Worm (Caenorhabditis elegans): ENCODE data around the gene ttr-6.

DNA sequence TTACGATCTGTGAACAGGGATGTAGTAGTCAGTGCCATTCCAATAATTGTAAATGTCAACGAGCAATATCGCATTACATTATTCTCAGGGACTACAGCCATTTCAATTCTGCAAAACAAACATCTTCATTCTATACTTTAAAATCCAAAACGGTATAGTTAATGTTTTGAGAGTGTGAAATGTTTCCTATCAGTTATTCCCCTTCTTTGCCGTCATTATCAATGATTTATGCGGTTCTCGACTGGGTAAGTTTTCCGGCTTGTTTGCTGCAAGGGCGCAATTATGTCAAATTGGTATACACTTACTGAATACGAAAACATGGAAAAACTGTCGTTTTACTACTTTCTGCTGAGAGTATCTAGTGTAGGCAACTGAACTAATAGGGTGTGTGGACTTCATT lies 6.2 kb upstream of the ttr-6 start, which contains the start of gene F23G4.1:
- TF ChIP-seq daf-12 (tag; optimal IDR thresholded peaks at IDR 0.05) (no peak), mml-1 (tag; optimal IDR thresholded peaks at IDR 0.05) (no peak), snpc-4 (tag; optimal IDR thresholded peaks at IDR 0.05) (no peak), unc-39 (tag; optimal IDR thresholded peaks at IDR 0.05) (no peak), tbx-2 (tag; optimal IDR thresholded peaks at IDR 0.05) (no peak), ama-1 (optimal IDR thresholded peaks at IDR 0.05) (no peak), skn-1 (tag; optimal IDR thresholded peaks at IDR 0.05) (no peak), nhr-11 (tag; optimal IDR thresholded peaks at IDR 0.05) (no peak), ceh-16 (tag; optimal IDR thresholded peaks at IDR 0.05) (no peak), ZK546.5 (tag; optimal IDR thresholded peaks at IDR 0.05) (no peak), nhr-12 (tag; optimal IDR thresholded peaks at IDR 0.05) (no peak), R02D3.7 (tag; optimal IDR thresholded peaks at IDR 0.05) (no peak)
